Worm (Caenorhabditis elegans): Measurements from ENCODE around the gene mdt-6.
A peak's percentile ranks its signal among the peaks of the same experiment; 100 is the strongest.

mdt-6 gene

DNA sequence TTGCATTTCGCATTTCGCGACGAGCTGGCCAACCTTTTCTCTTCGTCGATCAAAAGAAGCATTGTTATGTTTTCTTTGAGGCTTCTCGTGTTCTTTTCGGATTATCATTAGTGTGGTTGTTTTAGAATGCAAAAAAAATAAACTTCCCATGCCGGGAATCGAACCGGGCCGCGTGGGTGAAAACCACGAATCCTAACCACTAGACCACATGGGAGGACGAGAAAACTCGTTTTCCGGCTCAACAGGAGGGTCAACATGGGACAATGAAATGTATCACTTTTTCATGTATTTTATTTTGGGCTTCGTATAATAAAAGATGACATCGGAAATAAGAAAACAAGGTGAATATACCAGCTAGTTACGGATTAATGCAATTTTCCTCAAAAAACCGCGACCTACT is 10.2 kb upstream of the mdt-6 start:
- TF ChIP-seq daf-12 (tag; optimal IDR thresholded peaks at IDR 0.05) (no peak), jun-1 (tag; optimal IDR thresholded peaks at IDR 0.05) (no peak), egl-27 (tag; optimal IDR thresholded peaks at IDR 0.05) (no peak), sea-2 (GFP tag; optimal IDR thresholded peaks at IDR 0.05) (no peak), nhr-43 (tag; optimal IDR thresholded peaks at IDR 0.05; ENCODE audit: poor library complexity, severe bottlenecking) (no peak), unc-62 (GFP tag; optimal IDR thresholded peaks at IDR 0.05) (no peak), aly-2 (tag; optimal IDR thresholded peaks at IDR 0.05) (no peak), nhr-12 (tag; optimal IDR thresholded peaks at IDR 0.05) (no peak), ceh-16 (tag; optimal IDR thresholded peaks at IDR 0.05) (no peak), nhr-237 (tag; optimal IDR thresholded peaks at IDR 0.05) (no peak), mml-1 (tag; optimal IDR thresholded peaks at IDR 0.05) (no peak), nhr-23 (tag; optimal IDR thresholded peaks at IDR 0.05) (no peak), ZK546.5 (tag; optimal IDR thresholded peaks at IDR 0.05) (no peak), lin-39 (tag; optimal IDR thresholded peaks at IDR 0.05) (no peak), ceh-9 (tag; optimal IDR thresholded peaks at IDR 0.05) (no peak), pqm-1 (tag; optimal IDR thresholded peaks at IDR 0.05) (no peak), ama-1 (optimal IDR thresholded peaks at IDR 0.05) (no peak), zag-1 (tag; optimal IDR thresholded peaks at IDR 0.05) (no peak)

DNA sequence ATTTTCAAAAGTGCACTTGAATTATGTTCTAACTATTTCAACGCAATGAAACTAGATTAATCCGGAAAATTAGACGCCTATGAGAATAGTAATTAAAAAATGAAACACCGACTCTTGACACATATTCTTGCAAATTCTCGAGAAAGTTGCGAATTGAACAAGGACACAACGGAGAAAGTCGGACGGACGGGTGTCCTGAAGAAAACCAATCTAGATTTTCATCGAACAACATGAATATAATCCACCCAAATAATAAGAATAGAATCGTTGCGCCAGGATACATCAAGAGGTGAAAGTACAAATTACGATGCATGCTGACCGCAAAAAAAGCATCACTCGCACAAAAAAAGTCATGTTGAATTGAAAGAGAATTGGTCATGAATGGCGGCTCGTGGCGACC is 9.4 kb upstream of the mdt-6 start:
- TF ChIP-seq ztf-11 (tag; optimal IDR thresholded peaks at IDR 0.05), result no peak
- no peak for TF ChIP-seq zag-1 (tag; optimal IDR thresholded peaks at IDR 0.05)
- TF ChIP-seq mml-1 (tag; optimal IDR thresholded peaks at IDR 0.05), result no peak

DNA sequence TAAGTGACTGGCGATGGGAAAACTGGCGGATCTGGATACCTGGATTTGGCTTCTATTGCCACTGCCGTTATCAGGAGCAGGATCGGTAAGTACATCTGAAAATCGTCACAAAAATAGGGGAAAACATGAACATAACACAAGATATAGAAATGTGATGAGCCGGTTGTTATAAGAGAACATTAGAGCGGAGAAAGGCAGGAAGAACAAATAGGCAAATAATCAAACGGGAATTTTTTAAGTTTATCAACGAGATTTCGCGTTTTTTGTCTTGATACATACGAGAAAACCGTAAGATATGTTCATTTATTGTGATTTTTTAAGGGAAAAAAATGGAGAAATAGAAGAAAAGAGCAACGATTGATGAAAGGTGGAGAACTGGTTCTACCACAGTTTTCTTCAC is 5.8 kb upstream of the mdt-6 start, which contains the start of gene Y57E12AR.1:
Gene Y57E12AR.1, minus strand, starts transcription at position 101 of the 400 bp plus-strand sequence.
- no peak for TF ChIP-seq ama-1 (optimal IDR thresholded peaks at IDR 0.05)
- TF ChIP-seq ceh-16 (tag; optimal IDR thresholded peaks at IDR 0.05), result no peak

DNA sequence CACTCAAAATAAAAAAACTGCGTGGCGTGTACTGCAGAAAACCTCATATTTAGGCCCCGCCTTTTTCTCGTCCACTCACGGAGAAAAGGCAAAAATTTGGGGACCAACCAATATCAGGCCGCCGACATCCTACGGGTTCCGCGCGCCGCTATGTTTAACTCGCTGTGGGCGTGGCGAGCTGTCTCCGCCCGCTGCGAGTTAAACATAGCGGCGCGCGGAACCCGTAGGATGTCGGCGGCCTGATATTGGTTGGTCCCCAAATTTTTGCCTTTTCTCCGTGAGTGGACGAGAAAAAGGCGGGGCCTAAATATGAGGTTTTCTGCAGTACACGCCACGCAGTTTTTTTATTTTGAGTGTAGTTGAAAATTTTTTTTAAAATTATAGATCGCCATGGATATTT is 3.4 kb upstream of the mdt-6 start, which contains the start of gene tmem-258:
Gene tmem-258, plus strand, starts transcription at position 385 of the 400 bp plus-strand sequence.
- TF ChIP-seq snpc-4 (tag; optimal IDR thresholded peaks at IDR 0.05), result peak; percentile 50

DNA sequence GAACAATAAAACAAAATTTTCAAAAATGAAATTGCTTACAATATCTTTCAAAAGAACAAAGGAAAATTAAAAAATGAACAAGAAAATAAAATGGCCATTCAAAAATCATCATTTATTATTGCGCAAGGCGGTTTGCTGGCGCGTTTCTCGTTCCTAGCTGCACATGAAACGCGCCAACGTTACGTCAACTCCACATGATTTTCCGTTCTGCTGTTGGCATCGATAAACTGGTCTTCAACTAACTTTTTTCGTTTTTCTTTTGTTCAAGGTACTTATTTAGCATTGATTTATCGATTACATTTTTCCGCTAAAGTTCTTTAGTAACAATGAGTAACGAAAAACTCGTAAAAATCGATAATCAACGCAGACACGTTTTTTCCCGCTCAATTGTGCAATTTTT is 972 bp upstream of the mdt-6 start, which contains the start of the genes Y57E12AL.6 and Y57E12AL.1:
Gene Y57E12AL.6, minus strand, starts transcription at position 75 of the 400 bp plus-strand sequence.
Gene Y57E12AL.1, plus strand, starts transcription at position 135 of the 400 bp plus-strand sequence.
- TF ChIP-seq ZK546.5 (tag; optimal IDR thresholded peaks at IDR 0.05), result no peak
- TF ChIP-seq mdl-1 (tag; optimal IDR thresholded peaks at IDR 0.05), result no peak
- TF ChIP-seq nhr-25 (tag; optimal IDR thresholded peaks at IDR 0.05), result peak; percentile 90
- no peak for TF ChIP-seq elt-3 (tag; optimal IDR thresholded peaks at IDR 0.05)
- peak; percentile 95 for TF ChIP-seq skn-1 (tag; optimal IDR thresholded peaks at IDR 0.05)
- no peak for TF ChIP-seq ceh-16 (tag; optimal IDR thresholded peaks at IDR 0.05)
- no peak for TF ChIP-seq aly-2 (tag; optimal IDR thresholded peaks at IDR 0.05)
- TF ChIP-seq hmg-11 (tag; optimal IDR thresholded peaks at IDR 0.05), result peak; percentile 57
- peak; percentile 50 for TF ChIP-seq tbx-2 (tag; optimal IDR thresholded peaks at IDR 0.05)
- no peak for TF ChIP-seq ceh-82 (tag; optimal IDR thresholded peaks at IDR 0.05)
- TF ChIP-seq fkh-10 (GFP tag; optimal IDR thresholded peaks at IDR 0.05), result no peak
- TF ChIP-seq unc-39 (tag; optimal IDR thresholded peaks at IDR 0.05), result no peak
- peak; percentile 58 for TF ChIP-seq lin-39 (tag; optimal IDR thresholded peaks at IDR 0.05)
- TF ChIP-seq ztf-11 (tag; optimal IDR thresholded peaks at IDR 0.05), result no peak
- TF ChIP-seq unc-62 (GFP tag; optimal IDR thresholded peaks at IDR 0.05), result no peak
- no peak for TF ChIP-seq nhr-28 (tag; optimal IDR thresholded peaks at IDR 0.05)
- TF ChIP-seq snpc-4 (tag; optimal IDR thresholded peaks at IDR 0.05), result peak; percentile 93
- no peak for TF ChIP-seq nhr-237 (tag; optimal IDR thresholded peaks at IDR 0.05)
- no peak for TF ChIP-seq nhr-67 (tag; optimal IDR thresholded peaks at IDR 0.05)
- TF ChIP-seq egl-27 (tag; optimal IDR thresholded peaks at IDR 0.05), result no peak
- TF ChIP-seq nhr-43 (tag; optimal IDR thresholded peaks at IDR 0.05; ENCODE audit: poor library complexity, severe bottlenecking), result peak; percentile 88
- TF ChIP-seq fos-1 (tag; optimal IDR thresholded peaks at IDR 0.05), result no peak
- no peak for TF ChIP-seq elt-1 (tag; optimal IDR thresholded peaks at IDR 0.05)
- no peak for TF ChIP-seq zag-1 (tag; optimal IDR thresholded peaks at IDR 0.05)
- no peak for TF ChIP-seq eor-1 (tag; optimal IDR thresholded peaks at IDR 0.05)
- no peak for TF ChIP-seq ceh-9 (tag; optimal IDR thresholded peaks at IDR 0.05)
- no peak for TF ChIP-seq daf-12 (tag; optimal IDR thresholded peaks at IDR 0.05)
- TF ChIP-seq pqm-1 (tag; optimal IDR thresholded peaks at IDR 0.05), result peak; percentile 33
- peak; percentile 78 for TF ChIP-seq egl-5 (tag; optimal IDR thresholded peaks at IDR 0.05)
- TF ChIP-seq ceh-28 (tag; optimal IDR thresholded peaks at IDR 0.05), result peak; percentile 86
- TF ChIP-seq nhr-23 (tag; optimal IDR thresholded peaks at IDR 0.05), result peak; percentile 92
- TF ChIP-seq mml-1 (tag; optimal IDR thresholded peaks at IDR 0.05), result no peak
- TF ChIP-seq lin-15B (tag; optimal IDR thresholded peaks at IDR 0.05), result peak; percentile 70
- peak; percentile 69 for TF ChIP-seq jun-1 (tag; optimal IDR thresholded peaks at IDR 0.05)
- TF ChIP-seq R02D3.7 (tag; optimal IDR thresholded peaks at IDR 0.05), result peak; percentile 35
- TF ChIP-seq nhr-11 (tag; optimal IDR thresholded peaks at IDR 0.05), result no peak
- peak; percentile 81 for TF ChIP-seq pha-4 (tag; optimal IDR thresholded peaks at IDR 0.05)
- peak; percentile 52 for TF ChIP-seq lsy-12 (tag; optimal IDR thresholded peaks at IDR 0.05)
- peak; percentile 11 for TF ChIP-seq nhr-77 (tag; optimal IDR thresholded peaks at IDR 0.05)
- TF ChIP-seq nhr-12 (tag; optimal IDR thresholded peaks at IDR 0.05), result no peak
- TF ChIP-seq fkh-2 (tag; optimal IDR thresholded peaks at IDR 0.05), result no peak
